Worm (Caenorhabditis elegans): Measurements from ENCODE around the gene Y75B8A.33.

ce11 chrIII:12410304-12410703, 43.1 kb upstream of the Y75B8A.33 start:
- no peak for TF ChIP-seq rcor-1 (GFP tag; IDR thresholded peaks at IDR 0.05)
- TF ChIP-seq lin-40 (tag; optimal IDR thresholded peaks at IDR 0.05), result no peak
- TF ChIP-seq Y95B8A.8 (GFP tag; IDR thresholded peaks at IDR 0.05), result no peak
- TF ChIP-seq B0035.1 (tag; optimal IDR thresholded peaks at IDR 0.05), result no peak
- TF ChIP-seq hmg-1.2 (GFP tag; IDR thresholded peaks at IDR 0.05), result no peak
- no peak for TF ChIP-seq zfh-2 (GFP tag; conservative IDR thresholded peaks at IDR 0.05)
- no peak for TF ChIP-seq rpc-1 (optimal IDR thresholded peaks at IDR 0.05)
- TF ChIP-seq rpc-1 (tag; optimal IDR thresholded peaks at IDR 0.05), result no peak
- TF ChIP-seq akir-1 (GFP tag; optimal IDR thresholded peaks at IDR 0.05), result no peak
